Fruit fly (Drosophila melanogaster): ENCODE measurements around the gene Fuca.

The Fuca gene

dm6 chr3L:11556637-11557036 lies 34.1 kb upstream of the Fuca start (continued):
- TF ChIP-seq nerfin-1 (tag; optimal IDR thresholded peaks at IDR 0.05), result no peak
- TF ChIP-seq Atf6 (GFP tag; IDR thresholded peaks at IDR 0.05), result 0 out of 2 replicates have a peak, but pooled peaks have one; percentile 33
- TF ChIP-seq CG2120 (GFP tag; optimal IDR thresholded peaks at IDR 0.05), result peak; percentile 47
- TF ChIP-seq CG10431 (GFP tag; optimal IDR thresholded peaks at IDR 0.05), result no peak
- 0 out of 2 replicates have a peak, but pooled peaks have one; percentile 32 for TF ChIP-seq CG14014 (GFP tag; IDR thresholded peaks at IDR 0.05)
- peak; percentile 38; the same call in 1 of the 2 replicates for TF ChIP-seq Rfx (GFP tag; IDR thresholded peaks at IDR 0.05)
- peak; percentile 32 for TF ChIP-seq bcd (GFP tag; optimal IDR thresholded peaks at IDR 0.05)
- peak; percentile 46 for TF ChIP-seq CG18599 (GFP tag; optimal IDR thresholded peaks at IDR 0.05)
- no peak for TF ChIP-seq seq (GFP tag; IDR thresholded peaks at IDR 0.05)
- no peak for TF ChIP-seq gt (GFP tag; IDR thresholded peaks at IDR 0.05)
- TF ChIP-seq dysf (GFP tag; IDR thresholded peaks at IDR 0.05), result no peak; the same call in 2 of the 3 replicates
- TF ChIP-seq crc (GFP tag; optimal IDR thresholded peaks at IDR 0.05), result no peak
- peak; percentile 7 for TF ChIP-seq scrt (GFP tag; optimal IDR thresholded peaks at IDR 0.05)
- no peak for TF ChIP-seq Ravus (GFP tag; IDR thresholded peaks at IDR 0.05)
- TF ChIP-seq ac (GFP tag; optimal IDR thresholded peaks at IDR 0.05), result no peak
- TF ChIP-seq CG7839 (tag; optimal IDR thresholded peaks at IDR 0.05), result peak; percentile 57
- TF ChIP-seq dati (GFP tag; IDR thresholded peaks at IDR 0.05), result no peak
- no peak for TF ChIP-seq CG8924 (tag; optimal IDR thresholded peaks at IDR 0.05)
- TF ChIP-seq CG10462 (GFP tag; optimal IDR thresholded peaks at IDR 0.05), result no peak
- TF ChIP-seq gcm2 (GFP tag; optimal IDR thresholded peaks at IDR 0.05), result no peak
- TF ChIP-seq NK7.1 (GFP tag; optimal IDR thresholded peaks at IDR 0.05), result no peak
- TF ChIP-seq CG30431 (GFP tag; optimal IDR thresholded peaks at IDR 0.05), result no peak
- no peak for TF ChIP-seq CG1647 (GFP tag; optimal IDR thresholded peaks at IDR 0.05)
- TF ChIP-seq CG3726 (GFP tag; IDR thresholded peaks at IDR 0.05), result no peak
- peak; percentile 0 for TF ChIP-seq Xbp1 (GFP tag; optimal IDR thresholded peaks at IDR 0.05)
- no peak for TF ChIP-seq CG5953 (GFP tag; IDR thresholded peaks at IDR 0.05)
- no peak for TF ChIP-seq emc (GFP tag; optimal IDR thresholded peaks at IDR 0.05)
- TF ChIP-seq CoRest (tag; optimal IDR thresholded peaks at IDR 0.05), result peak; percentile 37
- TF ChIP-seq Lpt (GFP tag; optimal IDR thresholded peaks at IDR 0.05), result no peak
- TF ChIP-seq slbo (GFP tag; IDR thresholded peaks at IDR 0.05), result peak; percentile 53; the same call in 1 of the 2 replicates
- peak; percentile 27 for TF ChIP-seq cwo (GFP tag; optimal IDR thresholded peaks at IDR 0.05)
- TF ChIP-seq CG13123 (GFP tag; optimal IDR thresholded peaks at IDR 0.05), result no peak
- TF ChIP-seq dmrt99B (tag; optimal IDR thresholded peaks at IDR 0.05), result peak; percentile 37
- TF ChIP-seq grn (GFP tag; optimal IDR thresholded peaks at IDR 0.05), result no peak
- no peak for TF ChIP-seq CG15696 (tag; optimal IDR thresholded peaks at IDR 0.05)
- no peak for TF ChIP-seq Hmx (GFP tag; optimal IDR thresholded peaks at IDR 0.05)
- no peak for TF ChIP-seq Hr39 (optimal IDR thresholded peaks at IDR 0.05)

dm6 chr3L:11555662-11556460 lies 33.3 kb upstream of the Fuca start:
- TF ChIP-seq cato (GFP tag; optimal IDR thresholded peaks at IDR 0.05; ENCODE audit: borderline replicate concordance) (peak; percentile 33), CG8388 (GFP tag; optimal IDR thresholded peaks at IDR 0.05) (peak; percentile 76), CG11504 (tag; optimal IDR thresholded peaks at IDR 0.05) (peak; percentile 85), lov (optimal IDR thresholded peaks at IDR 0.05) (no peak), lov (GFP tag; IDR thresholded peaks at IDR 0.05) (peak; percentile 38; the same call in 1 of the 3 replicates), grn (GFP tag; optimal IDR thresholded peaks at IDR 0.05) (no peak), Chrac-16 (GFP tag; optimal IDR thresholded peaks at IDR 0.05) (peak; percentile 39), ci (GFP tag; IDR thresholded peaks at IDR 0.05) (peak; percentile 29; the same call in 2 of the 3 replicates), C15 (GFP tag; IDR thresholded peaks at IDR 0.05) (no peak), slp2 (GFP tag; optimal IDR thresholded peaks at IDR 0.05) (peak; percentile 25), Camta (GFP tag; optimal IDR thresholded peaks at IDR 0.05) (peak; percentile 70), CG12104 (GFP tag; optimal IDR thresholded peaks at IDR 0.05) (peak; percentile 60), CG4424 (GFP tag; optimal IDR thresholded peaks at IDR 0.05) (peak; percentile 71), fd96Cb (tag; optimal IDR thresholded peaks at IDR 0.05) (peak; percentile 78), CG3726 (GFP tag; IDR thresholded peaks at IDR 0.05) (no peak; the same call in 2 of the 3 replicates), CG4820 (GFP tag; optimal IDR thresholded peaks at IDR 0.05) (peak; percentile 70), CG15011 (GFP tag; optimal IDR thresholded peaks at IDR 0.05) (peak; percentile 50)
